Worm (Caenorhabditis elegans): ENCODE measurements around the gene eak-4.

eak-4 gene

DNA sequence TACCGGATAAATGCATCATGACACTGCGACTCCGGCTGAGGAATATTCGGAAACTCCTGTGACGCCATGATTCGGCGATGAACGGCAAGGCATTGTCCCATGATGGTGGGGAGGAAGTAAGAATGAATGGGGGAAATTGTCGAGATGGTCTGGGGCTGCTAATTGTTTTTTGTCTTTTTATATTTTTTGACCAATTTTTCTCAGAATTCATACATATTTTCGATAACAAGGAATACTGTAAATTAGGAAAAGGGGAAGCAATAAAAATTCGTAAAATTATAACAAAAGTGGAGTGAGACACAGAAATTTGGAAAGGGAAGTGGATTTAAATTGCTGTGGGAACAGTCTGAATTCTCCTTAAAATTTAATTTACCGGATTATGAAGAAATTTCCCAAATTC, at the start of gene eak-4:
eak-4 (minus strand) TSS at position 101 of the 400 bp plus-strand sequence.
- TF ChIP-seq unc-62 (GFP tag; optimal IDR thresholded peaks at IDR 0.05 in 1 of 2) (peak in 1 of 2 experiments; percentile 58), unc-62 (tag; optimal IDR thresholded peaks at IDR 0.05) (no peak), fos-1 (tag; optimal IDR thresholded peaks at IDR 0.05) (no peak)

ce11 chrIV:12574265-12574664, 49.0 kb upstream of the eak-4 start:
- TF ChIP-seq aha-1 (tag) = peak; percentile 92
- no peak for TF ChIP-seq hlh-11 (tag; optimal IDR thresholded peaks at IDR 0.05)

ce11 chrIV:12573068-12573467, 47.8 kb upstream of the eak-4 start, which contains the start of gene K08E7.5:
Gene K08E7.5 (plus strand): TSS chrIV:12573368.
- TF ChIP-seq aha-1 (tag) = peak; percentile 88
- TF ChIP-seq nhr-42 (GFP tag; IDR thresholded peaks at IDR 0.05) = no peak

ce11 chrIV:12571047-12571446, 45.7 kb upstream of the eak-4 start, which contains the start of gene K08E7.4:
Gene K08E7.4 (minus strand): TSS chrIV:12571147.
- TF ChIP-seq dmd-9 (GFP tag; IDR thresholded peaks at IDR 0.05) (no peak), R02D3.7 (tag; optimal IDR thresholded peaks at IDR 0.05) (no peak), mdt-29 (GFP tag; IDR thresholded peaks at IDR 0.05) (no peak), mxl-3 (GFP tag; optimal IDR thresholded peaks at IDR 0.05) (no peak), mxl-2 (GFP tag; conservative IDR thresholded peaks at IDR 0.05) (no peak), set-16 (GFP tag; IDR thresholded peaks at IDR 0.05) (no peak), lir-3 (tag; optimal IDR thresholded peaks at IDR 0.05) (no peak), daf-19 (GFP tag; conservative IDR thresholded peaks at IDR 0.05) (no peak), Y48G9A.11 (GFP tag; IDR thresholded peaks at IDR 0.05) (no peak), snpc-1.2 (GFP tag; IDR thresholded peaks at IDR 0.05) (no peak), egl-43 (GFP tag; IDR thresholded peaks at IDR 0.05) (no peak), hlh-30 (tag; optimal IDR thresholded peaks at IDR 0.05; ENCODE audit: insufficient read depth) (no peak), nhr-28 (tag; optimal IDR thresholded peaks at IDR 0.05) (no peak), hmg-1.1 (GFP tag; IDR thresholded peaks at IDR 0.05) (no peak), fos-1 (tag; optimal IDR thresholded peaks at IDR 0.05) (no peak), Y75B8A.6 (GFP tag; IDR thresholded peaks at IDR 0.05) (no peak), ceh-20 (GFP tag; IDR thresholded peaks at IDR 0.05) (no peak), ZK546.5 (tag; optimal IDR thresholded peaks at IDR 0.05) (no peak), dmd-8 (GFP tag; IDR thresholded peaks at IDR 0.05) (no peak)

DNA sequence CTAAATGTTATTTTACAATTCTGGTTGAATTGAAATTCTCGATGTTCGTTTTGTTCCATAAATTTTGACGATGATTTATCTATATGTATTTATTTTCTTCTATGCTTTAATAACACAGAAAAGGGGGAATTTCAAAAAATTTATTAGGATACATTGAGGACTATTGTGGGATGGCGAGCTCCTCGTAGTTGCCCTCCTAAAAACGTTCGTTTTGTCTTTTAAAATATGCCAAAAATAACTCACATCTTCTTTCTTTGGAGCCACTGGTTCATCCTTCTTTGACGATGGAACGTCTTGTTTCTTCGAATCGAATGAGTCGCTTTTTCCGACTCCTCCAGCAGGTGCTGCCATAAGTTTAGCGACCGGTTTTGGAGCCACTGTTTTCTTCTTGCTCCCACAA, 45.2 kb upstream of the eak-4 start:
- TF ChIP-seq dmd-8 (GFP tag; IDR thresholded peaks at IDR 0.05) (peak; percentile 20; the same call in 1 of the 2 replicates), Y75B8A.6 (GFP tag; IDR thresholded peaks at IDR 0.05) (no peak), Y5F2A.4 (GFP tag; optimal IDR thresholded peaks at IDR 0.05) (peak; percentile 6), ceh-44 (GFP tag; IDR thresholded peaks at IDR 0.05) (no peak), ztf-7 (tag; optimal IDR thresholded peaks at IDR 0.05) (no peak)

ce11 chrIV:12567176-12567892, 42.0 kb upstream of the eak-4 start, which contains the start of the genes hsb-1 and let-99:
Gene hsb-1 (minus strand): TSS chrIV:12567226.
Gene let-99 (plus strand): TSS chrIV:12567842.
- TF ChIP-seq zip-11 (GFP tag; IDR thresholded peaks at IDR 0.05) = no peak
- TF ChIP-seq R02D3.7 (tag; optimal IDR thresholded peaks at IDR 0.05) = no peak
- TF ChIP-seq vab-7 (GFP tag; IDR thresholded peaks at IDR 0.05) = no peak
- peak; percentile 44 for TF ChIP-seq dpl-1 (GFP tag; optimal IDR thresholded peaks at IDR 0.05)
- peak; percentile 21 for TF ChIP-seq ztf-7 (tag; optimal IDR thresholded peaks at IDR 0.05)
- no peak for TF ChIP-seq T26A8.4 (GFP tag; IDR thresholded peaks at IDR 0.05)
- TF ChIP-seq nhr-42 (GFP tag; IDR thresholded peaks at IDR 0.05) = no peak
- TF ChIP-seq nhr-77 (tag; optimal IDR thresholded peaks at IDR 0.05) = no peak
- TF ChIP-seq spr-3 (GFP tag; optimal IDR thresholded peaks at IDR 0.05) = no peak
- no peak for TF ChIP-seq nhr-28 (tag; optimal IDR thresholded peaks at IDR 0.05)
- TF ChIP-seq unc-130 (GFP tag; optimal IDR thresholded peaks at IDR 0.05) = peak; percentile 65
- TF ChIP-seq tra-1 (GFP tag; IDR thresholded peaks at IDR 0.05) = no peak
- TF ChIP-seq nhr-102 (tag; optimal IDR thresholded peaks at IDR 0.05) = no peak
- no peak for TF ChIP-seq lsy-2 (tag; optimal IDR thresholded peaks at IDR 0.05)
- TF ChIP-seq aly-2 (tag; optimal IDR thresholded peaks at IDR 0.05) = no peak
- no peak for TF ChIP-seq snpc-4 (tag; optimal IDR thresholded peaks at IDR 0.05)
- no peak for TF ChIP-seq nhr-10 (tag; optimal IDR thresholded peaks at IDR 0.05)
- no peak for TF ChIP-seq egl-43 (GFP tag; IDR thresholded peaks at IDR 0.05)
- TF ChIP-seq T20F7.1 (GFP tag; optimal IDR thresholded peaks at IDR 0.05) = no peak
- TF ChIP-seq lin-39 (tag; optimal IDR thresholded peaks at IDR 0.05) = no peak
